Worm (Caenorhabditis elegans) whole organism, early embryonic: ENCODE data around the gene C45G9.11.

Source experiments
- B0310.2 ChIP-seq: sonication (generic microtip); optimal IDR thresholded peaks from 2 replicates; lab custom pipeline; 2016; ENCODE audit warnings: mild to moderate bottlenecking, missing genetic modification characterization, missing compliant biosample characterization
- F13C5.2 ChIP-seq: sonication (generic microtip); optimal IDR thresholded peaks from 2 replicates; lab custom pipeline; 2017; ENCODE audit warnings: mild to moderate bottlenecking, missing genetic modification characterization, inconsistent platforms, missing compliant biosample characterization
- aly-1 ChIP-seq: sonication (generic microtip); optimal IDR thresholded peaks from 2 replicates; lab custom pipeline; 2016; ENCODE audit warnings: missing genetic modification characterization, missing compliant biosample characterization
- ama-1 ChIP-seq: fragments of 150-350 bp; optimal IDR thresholded peaks from 2 replicates; lab custom pipeline; 2014
- ceh-13 ChIP-seq: fragments of 200-800 bp; sonication (Bioruptor generic); optimal IDR thresholded peaks from 2 replicates; lab custom pipeline; 2018; ENCODE audit warnings: mild to moderate bottlenecking, missing genetic modification characterization, missing compliant biosample characterization
- ceh-36 ChIP-seq: sonication (generic microtip); optimal IDR thresholded peaks from 2 replicates; lab custom pipeline; 2016; ENCODE audit warnings: missing genetic modification characterization, inconsistent platforms, missing compliant biosample characterization
- ets-7 ChIP-seq: sonication (generic microtip); optimal IDR thresholded peaks from 2 replicates; lab custom pipeline; 2016; ENCODE audit warnings: missing genotype, missing genetic modification characterization, missing compliant biosample characterization
- flt-1 ChIP-seq: fragments of 200-800 bp; sonication (Bioruptor generic); IDR thresholded peaks from 2 replicates; pipeline ENCODE4 v1.3.6; 2022; ENCODE audit warnings: missing genetic modification characterization, missing compliant biosample characterization
- hmbx-1 ChIP-seq: sonication (generic microtip); optimal IDR thresholded peaks from 2 replicates; lab custom pipeline; 2016; ENCODE audit warnings: mild to moderate bottlenecking, missing genetic modification characterization, missing compliant biosample characterization
- hmg-4 ChIP-seq: fragments of 200-800 bp; sonication (Bioruptor generic); optimal IDR thresholded peaks from 2 replicates; lab custom pipeline; 2018; ENCODE audit warnings: mild to moderate bottlenecking, missing genetic modification characterization, missing compliant biosample characterization
- hnd-1 ChIP-seq: sonication (generic microtip); optimal IDR thresholded peaks from 2 replicates; lab custom pipeline; 2016; ENCODE audit warnings: missing genetic modification characterization, missing compliant biosample characterization
- pes-1 ChIP-seq: fragments of 200-800 bp; sonication (Bioruptor generic); IDR thresholded peaks from 2 replicates; pipeline ENCODE4 v1.3.6; 2022; ENCODE audit warnings: missing genetic modification reagents, missing genetic modification characterization, missing compliant biosample characterization
- scrt-1 ChIP-seq: fragments of 200-800 bp; sonication (Bioruptor generic); IDR thresholded peaks from 2 replicates; pipeline ENCODE4 v1.3.6; 2022; ENCODE audit warnings: missing genetic modification characterization, missing compliant biosample characterization
- sea-1 ChIP-seq: fragments of 200-800 bp; sonication (Bioruptor generic); conservative IDR thresholded peaks from 2 replicates; pipeline ENCODE4 v1.3.6; 2022; ENCODE audit warnings: missing genetic modification characterization, missing compliant biosample characterization
- tbx-11 ChIP-seq: fragments of 200-800 bp; sonication (Bioruptor generic); IDR thresholded peaks from 2 replicates; pipeline ENCODE4 v1.3.6; 2022; ENCODE audit warnings: missing genetic modification characterization, missing compliant biosample characterization
- tbx-37 ChIP-seq: fragments of 200-800 bp; sonication (Bioruptor generic); conservative IDR thresholded peaks from 2 replicates; pipeline ENCODE4 v1.3.6; 2022; ENCODE audit warnings: missing genetic modification reagents, missing genetic modification characterization, missing compliant biosample characterization
- tra-4 ChIP-seq: sonication (generic microtip); optimal IDR thresholded peaks from 2 replicates; lab custom pipeline; 2017; ENCODE audit warnings: missing genetic modification characterization, missing compliant biosample characterization

C45G9.11 gene

DNA sequence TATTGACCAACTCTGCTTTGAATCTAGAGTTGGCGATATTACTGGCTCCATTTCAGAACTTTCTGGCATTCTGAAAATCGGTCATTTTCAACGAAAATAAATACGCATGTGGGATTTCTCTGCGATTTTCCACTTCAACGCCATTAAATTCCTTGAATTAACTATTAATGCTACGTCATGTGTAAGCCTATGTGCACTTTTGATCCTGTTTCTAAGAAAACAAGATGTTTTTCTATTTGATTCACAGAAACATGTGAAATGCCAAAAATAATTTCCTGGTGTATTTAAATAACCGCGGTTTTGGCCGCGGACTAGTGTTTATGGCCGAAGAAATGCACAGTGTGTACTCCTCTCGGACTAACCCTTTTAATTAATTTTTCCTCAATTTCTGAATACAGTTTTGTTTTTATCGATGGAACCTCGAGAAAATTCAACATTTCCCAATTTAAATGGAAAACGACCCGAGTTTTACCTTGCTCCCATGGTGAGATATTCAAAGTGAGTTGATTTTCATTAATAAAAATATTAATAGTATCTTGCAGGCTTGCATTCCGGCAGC, at the start of gene C45G9.11, which contains the start of gene C45G9.2:
TSS of gene C45G9.11 (minus strand) at position 51 of the 559 bp plus-strand sequence.
TSS of gene C45G9.2 (plus strand) at position 392 of the 559 bp plus-strand sequence.
- no peak for TF ChIP-seq scrt-1 (GFP tag; lab: Robert Waterston, UW)
- TF ChIP-seq tra-4 (tag; lab: Kevin White, UChicago): no peak
- peak; percentile 82; the same call in 1 of the 2 replicates for TF ChIP-seq tbx-37 (GFP tag; lab: Robert Waterston, UW)
- TF ChIP-seq flt-1: 0 out of 2 replicates have a peak, but pooled peaks have one; percentile 21
- TF ChIP-seq F13C5.2 (tag; lab: Kevin White, UChicago): peak; percentile 59

ce11 chrIII:5112998-5113397, 44.5 kb upstream of the C45G9.11 start:
- TF ChIP-seq B0310.2 (tag; lab: Kevin White, UChicago): no peak
- TF ChIP-seq scrt-1 (GFP tag; lab: Robert Waterston, UW): no peak
- no peak for TF ChIP-seq tra-4 (tag; lab: Kevin White, UChicago)

- no peak for TF ChIP-seq tbx-11 (GFP tag; lab: Robert Waterston, UW)
- no peak for TF ChIP-seq scrt-1 (GFP tag; lab: Robert Waterston, UW)
- TF ChIP-seq tbx-37 (GFP tag; lab: Robert Waterston, UW): no peak
- no peak for TF ChIP-seq hmg-4 (GFP tag; lab: Kevin White, UChicago)
- TF ChIP-seq aly-1: no peak
- no peak for TF ChIP-seq ama-1 (lab: Kevin White, UChicago)
- TF ChIP-seq tra-4 (tag; lab: Kevin White, UChicago): no peak
- no peak for TF ChIP-seq ceh-13 (GFP tag; lab: Kevin White, UChicago)
- TF ChIP-seq pes-1: no peak
- TF ChIP-seq F13C5.2 (tag; lab: Kevin White, UChicago): no peak
- no peak for TF ChIP-seq hmbx-1 (tag; lab: Kevin White, UChicago)
- TF ChIP-seq sea-1 (GFP tag; lab: Robert Waterston, UW): no peak
- TF ChIP-seq hnd-1 (tag; lab: Kevin White, UChicago): no peak
- TF ChIP-seq ets-7 (tag; lab: Kevin White, UChicago): no peak
- no peak for TF ChIP-seq ceh-36 (tag; lab: Kevin White, UChicago)
Observed at ce11 chrIII:5112399-5112798, 43.9 kb upstream of the C45G9.11 start.

ce11 chrIII:5109401-5109800, 40.9 kb upstream of the C45G9.11 start, which contains the start of gene sax-2:
Gene sax-2, plus strand, starts transcription at chrIII:5109701.
- TF ChIP-seq scrt-1 (GFP tag; lab: Robert Waterston, UW) (no peak), tbx-11 (GFP tag; lab: Robert Waterston, UW) (no peak)

DNA sequence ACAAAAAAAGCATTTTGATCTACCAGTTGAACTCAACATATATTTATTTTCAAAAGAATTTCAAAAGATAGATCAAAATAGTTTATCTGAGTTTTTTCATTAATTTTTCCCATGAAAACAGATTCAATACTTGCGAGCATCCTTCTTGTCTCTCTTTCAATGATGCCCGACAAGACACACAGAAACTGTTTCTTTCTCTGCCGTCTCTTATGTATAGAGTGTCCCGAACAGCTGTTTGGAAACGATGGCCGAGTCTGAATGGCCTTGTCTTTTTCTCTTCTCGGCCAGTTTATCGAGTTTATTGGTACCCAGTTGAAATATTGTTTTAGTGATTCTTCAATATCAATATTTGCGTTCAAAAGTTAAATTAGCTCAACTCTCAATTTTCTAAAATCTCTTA, 40.2 kb upstream of the C45G9.11 start:
- no peak for TF ChIP-seq tbx-11 (GFP tag; lab: Robert Waterston, UW)
- peak; percentile 53 for TF ChIP-seq hmg-4 (GFP tag; lab: Kevin White, UChicago)
- peak; percentile 32 for TF ChIP-seq F13C5.2 (tag; lab: Kevin White, UChicago)

DNA sequence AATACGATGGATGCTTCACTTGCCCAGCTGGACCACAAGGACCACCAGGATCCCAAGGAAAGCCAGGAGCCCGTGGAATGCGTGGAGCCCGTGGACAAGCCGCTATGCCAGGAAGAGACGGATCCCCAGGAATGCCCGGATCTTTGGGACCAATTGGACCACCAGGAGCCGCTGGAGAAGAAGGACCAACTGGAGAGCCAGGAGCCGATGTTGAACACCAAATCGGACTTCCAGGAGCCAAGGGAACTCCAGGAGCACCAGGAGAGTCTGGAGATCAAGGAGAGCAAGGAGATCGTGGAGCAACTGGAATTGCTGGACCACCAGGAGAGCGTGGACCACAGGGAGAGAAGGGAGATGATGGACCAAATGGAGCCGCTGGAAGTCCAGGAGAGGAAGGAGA, 39.4 kb upstream of the C45G9.11 start:
- TF ChIP-seq aly-1 (peak; percentile 74), flt-1 (0 out of 2 replicates have a peak, but pooled peaks have one; percentile 5), hnd-1 (tag; lab: Kevin White, UChicago) (no peak), hmg-4 (GFP tag; lab: Kevin White, UChicago) (no peak), pes-1 (no peak), ama-1 (lab: Kevin White, UChicago) (no peak), B0310.2 (tag; lab: Kevin White, UChicago) (no peak), tbx-37 (GFP tag; lab: Robert Waterston, UW) (no peak)

- TF ChIP-seq flt-1 (no peak), sea-1 (GFP tag; lab: Robert Waterston, UW) (0 out of 2 replicates have a peak, but pooled peaks have one; percentile 20), hmg-4 (GFP tag; lab: Kevin White, UChicago) (peak; percentile 54), ets-7 (tag; lab: Kevin White, UChicago) (no peak), ama-1 (lab: Kevin White, UChicago) (peak; percentile 71), ceh-13 (GFP tag; lab: Kevin White, UChicago) (no peak), B0310.2 (tag; lab: Kevin White, UChicago) (no peak), hmbx-1 (tag; lab: Kevin White, UChicago) (no peak), aly-1 (no peak), scrt-1 (GFP tag; lab: Robert Waterston, UW) (0 out of 2 replicates have a peak, but pooled peaks have one; percentile 42), tbx-11 (GFP tag; lab: Robert Waterston, UW) (no peak), ceh-36 (tag; lab: Kevin White, UChicago) (peak; percentile 17), pes-1 (no peak), hnd-1 (tag; lab: Kevin White, UChicago) (no peak), F13C5.2 (tag; lab: Kevin White, UChicago) (no peak)
Observed at ce11 chrIII:5106893-5107471, 38.5 kb upstream of the C45G9.11 start, which contains the start of gene dpy-17. Gene dpy-17, plus strand, starts transcription at chrIII:5107330.

ce11 chrIII:5105485-5105884, 37.0 kb upstream of the C45G9.11 start:
- TF ChIP-seq pes-1: no peak
- no peak for TF ChIP-seq tra-4 (tag; lab: Kevin White, UChicago)
- TF ChIP-seq B0310.2 (tag; lab: Kevin White, UChicago): no peak
- no peak for TF ChIP-seq F13C5.2 (tag; lab: Kevin White, UChicago)
- TF ChIP-seq hmg-4 (GFP tag; lab: Kevin White, UChicago): no peak
- no peak for TF ChIP-seq flt-1
- no peak for TF ChIP-seq hmbx-1 (tag; lab: Kevin White, UChicago)
- no peak for TF ChIP-seq aly-1
- no peak for TF ChIP-seq ets-7 (tag; lab: Kevin White, UChicago)
- no peak for TF ChIP-seq hnd-1 (tag; lab: Kevin White, UChicago)
- TF ChIP-seq ceh-13 (GFP tag; lab: Kevin White, UChicago): no peak
- no peak for TF ChIP-seq sea-1 (GFP tag; lab: Robert Waterston, UW)
- TF ChIP-seq ceh-36 (tag; lab: Kevin White, UChicago): no peak
- no peak for TF ChIP-seq tbx-37 (GFP tag; lab: Robert Waterston, UW)
- TF ChIP-seq scrt-1 (GFP tag; lab: Robert Waterston, UW): no peak
